Worm (Caenorhabditis elegans): ENCODE results near the gene T28H11.7.

- TF ChIP-seq lin-39 (tag; optimal IDR thresholded peaks at IDR 0.05): no peak
- TF ChIP-seq ceh-16 (tag; optimal IDR thresholded peaks at IDR 0.05): no peak
- TF ChIP-seq jun-1 (tag; optimal IDR thresholded peaks at IDR 0.05): no peak
- TF ChIP-seq elt-2 (tag; optimal IDR thresholded peaks at IDR 0.05): no peak
- TF ChIP-seq lin-15B (tag; optimal IDR thresholded peaks at IDR 0.05): no peak
- TF ChIP-seq mdl-1 (tag; optimal IDR thresholded peaks at IDR 0.05): no peak
- TF ChIP-seq ceh-9 (tag; optimal IDR thresholded peaks at IDR 0.05): no peak
Observed at ce11 chrIV:4969419-4969818, 47.6 kb downstream of the T28H11.7 start, which contains the start of gene Y9C9A.13.
